Worm (Caenorhabditis elegans): Measurements from ENCODE around the gene C05D12.2.
"Not testable (repeated sequence)": the region's sequence is repeated elsewhere in the genome, so short reads cannot be mapped to it uniquely, and the experiment has no call there.

C05D12.2 gene

ce11 chrII:11440265-11440664, 22.2 kb downstream of the C05D12.2 start, which contains the start of gene VW02B12L.2 (continued):
- TF ChIP-seq sptf-1 (tag; optimal IDR thresholded peaks at IDR 0.05), result no peak
- no peak for TF ChIP-seq elt-3 (tag; optimal IDR thresholded peaks at IDR 0.05)
- no peak for TF ChIP-seq alr-1 (tag; optimal IDR thresholded peaks at IDR 0.05; ENCODE audit: borderline replicate concordance)
- no peak for TF ChIP-seq egl-13 (tag; optimal IDR thresholded peaks at IDR 0.05)
- TF ChIP-seq nhr-90 (tag; optimal IDR thresholded peaks at IDR 0.05; ENCODE audit: poor library complexity), result peak; percentile 34
- peak; percentile 57 for TF ChIP-seq snu-23 (GFP tag; optimal IDR thresholded peaks at IDR 0.05)
- no peak for TF ChIP-seq unc-130 (tag; optimal IDR thresholded peaks at IDR 0.05)
- no peak for TF ChIP-seq unc-62 (GFP tag; optimal IDR thresholded peaks at IDR 0.05)
- peak; percentile 53 to 85 for TF ChIP-seq lsy-2 (tag; optimal IDR thresholded peaks at IDR 0.05)
- TF ChIP-seq nhr-20 (tag; optimal IDR thresholded peaks at IDR 0.05), result peak; percentile 52
- TF ChIP-seq ceh-8 (GFP tag; optimal IDR thresholded peaks at IDR 0.05), result no peak
- TF ChIP-seq hlh-17 (GFP tag; optimal IDR thresholded peaks at IDR 0.05; ENCODE audit: borderline replicate concordance), result no peak
- no peak for TF ChIP-seq isw-1 (GFP tag; IDR thresholded peaks at IDR 0.05)
- no peak for TF ChIP-seq unc-30 (tag; optimal IDR thresholded peaks at IDR 0.05)
- TF ChIP-seq dpl-1 (GFP tag; optimal IDR thresholded peaks at IDR 0.05), result peak; percentile 80 to 90 (median 89)
- TF ChIP-seq C16A3.4 (tag; optimal IDR thresholded peaks at IDR 0.05), result peak; percentile 54
- no peak for TF ChIP-seq grh-1 (GFP tag; IDR thresholded peaks at IDR 0.05)
- TF ChIP-seq skn-1 (tag; optimal IDR thresholded peaks at IDR 0.05), result peak; percentile 58
- no peak for TF ChIP-seq fkh-4 (tag; optimal IDR thresholded peaks at IDR 0.05; ENCODE audit: borderline replicate concordance)
- peak; percentile 10 for TF ChIP-seq lin-39 (tag; optimal IDR thresholded peaks at IDR 0.05)
- no peak for TF ChIP-seq ets-5 (GFP tag; IDR thresholded peaks at IDR 0.05)
- TF ChIP-seq lir-3 (tag; optimal IDR thresholded peaks at IDR 0.05; ENCODE audit: poor library complexity), result no peak

ce11 chrII:11442425-11442824, 24.3 kb downstream of the C05D12.2 start, which contains the start of gene ebp-2:
TSS of gene ebp-2 (plus strand) at chrII:11442725.
- TF ChIP-seq nhr-20 (tag; optimal IDR thresholded peaks at IDR 0.05); ces-1 (GFP tag; optimal IDR thresholded peaks at IDR 0.05); pqm-1 (tag; optimal IDR thresholded peaks at IDR 0.05): not testable (repeated sequence)

- peak; percentile 28 for TF ChIP-seq ceh-8 (GFP tag; optimal IDR thresholded peaks at IDR 0.05)
- no peak for TF ChIP-seq nhr-77 (tag; optimal IDR thresholded peaks at IDR 0.05)
Measured at ce11 chrII:11443128-11443527, 25.0 kb downstream of the C05D12.2 start.

ce11 chrII:11443862-11444261, 25.8 kb downstream of the C05D12.2 start, which contains the start of gene adbp-1:
TSS of gene adbp-1 (plus strand) at chrII:11444162.
- no peak for TF ChIP-seq hlh-4 (tag; optimal IDR thresholded peaks at IDR 0.05)
- no peak for TF ChIP-seq vab-15 (tag; optimal IDR thresholded peaks at IDR 0.05)
- TF ChIP-seq sup-37 (GFP tag; optimal IDR thresholded peaks at IDR 0.05), result no peak
- TF ChIP-seq hlh-17 (GFP tag; optimal IDR thresholded peaks at IDR 0.05; ENCODE audit: borderline replicate concordance), result no peak
- no peak for TF ChIP-seq nhr-28 (tag; optimal IDR thresholded peaks at IDR 0.05)

- TF ChIP-seq nhr-20 (tag; optimal IDR thresholded peaks at IDR 0.05) (no peak), efl-3 (GFP tag; optimal IDR thresholded peaks at IDR 0.05) (no peak), lin-13 (GFP tag; optimal IDR thresholded peaks at IDR 0.05) (no peak), irx-1 (tag; optimal IDR thresholded peaks at IDR 0.05) (no peak), lin-15B (tag; optimal IDR thresholded peaks at IDR 0.05) (no peak), nhr-47 (tag; optimal IDR thresholded peaks at IDR 0.05) (no peak)
Measured at ce11 chrII:11444973-11445372, 26.9 kb downstream of the C05D12.2 start, which contains the start of gene W02B12.13. TSS of gene W02B12.13 (plus strand) at chrII:11445273.

Data from whole organism, L1 larva.